Fruit fly (Drosophila melanogaster): ENCODE results near the gene ND-B14.5A.

Gene ND-B14.5A

dm6 chrX:2134226-2134880, 38.0 kb upstream of the ND-B14.5A start (continued):
- TF ChIP-seq CG14441 (GFP tag; IDR thresholded peaks at IDR 0.05) (peak; percentile 51; the same call in 1 of the 2 replicates), grn (GFP tag; optimal IDR thresholded peaks at IDR 0.05) (no peak), CG13287 (GFP tag; IDR thresholded peaks at IDR 0.05; ENCODE audit: partially characterized antibody) (no peak), CG18619 (GFP tag; optimal IDR thresholded peaks at IDR 0.05) (peak; percentile 45), CG1529 (GFP tag; optimal IDR thresholded peaks at IDR 0.05) (peak; percentile 66), CG2889 (GFP tag; IDR thresholded peaks at IDR 0.05) (0 out of 3 replicates have a peak, but pooled peaks have one; percentile 36), Camta (GFP tag; optimal IDR thresholded peaks at IDR 0.05) (peak; percentile 16), btn (GFP tag; optimal IDR thresholded peaks at IDR 0.05) (peak; percentile 9), dati (GFP tag; IDR thresholded peaks at IDR 0.05) (no peak), chif (GFP tag; optimal IDR thresholded peaks at IDR 0.05) (peak; percentile 41 to 74), Bdp1 (GFP tag; optimal IDR thresholded peaks at IDR 0.05) (no peak), CG5180 (GFP tag; optimal IDR thresholded peaks at IDR 0.05) (peak; percentile 54), Scr (GFP tag; IDR thresholded peaks at IDR 0.05; ENCODE audit: partially characterized antibody) (no peak), CG17359 (tag; optimal IDR thresholded peaks at IDR 0.05) (peak; percentile 79), sim (GFP tag; IDR thresholded peaks at IDR 0.05) (0 out of 2 replicates have a peak, but pooled peaks have one; percentile 33), bbx (GFP tag; IDR thresholded peaks at IDR 0.05; ENCODE audit: partially characterized antibody) (no peak), CG10147 (GFP tag; optimal IDR thresholded peaks at IDR 0.05) (peak; percentile 55), gro (GFP tag; optimal IDR thresholded peaks at IDR 0.05) (peak; percentile 26), pb (GFP tag; optimal IDR thresholded peaks at IDR 0.05) (no peak), Tbp (GFP tag; optimal IDR thresholded peaks at IDR 0.05) (no peak), fd64A (GFP tag; optimal IDR thresholded peaks at IDR 0.05) (peak; percentile 36), sens-2 (GFP tag; IDR thresholded peaks at IDR 0.05) (no peak), salm (tag; optimal IDR thresholded peaks at IDR 0.05) (peak; percentile 59), CG4360 (GFP tag; IDR thresholded peaks at IDR 0.05) (peak; percentile 27; the same call in 1 of the 2 replicates), Dip3 (GFP tag; optimal IDR thresholded peaks at IDR 0.05) (no peak), CG31441 (GFP tag; IDR thresholded peaks at IDR 0.05) (peak; percentile 74), hb (GFP tag; IDR thresholded peaks at IDR 0.05; ENCODE audit: partially characterized antibody) (no peak), Blimp-1 (GFP tag; optimal IDR thresholded peaks at IDR 0.05) (peak; percentile 75), CG7372 (GFP tag; IDR thresholded peaks at IDR 0.05) (no peak), jing (GFP tag; optimal IDR thresholded peaks at IDR 0.05) (peak; percentile 62), lab (GFP tag; optimal IDR thresholded peaks at IDR 0.05) (peak; percentile 81), Fer2 (tag; optimal IDR thresholded peaks at IDR 0.05) (no peak), CG8765 (GFP tag; IDR thresholded peaks at IDR 0.05) (0 out of 2 replicates have a peak, but pooled peaks have one; percentile 60), CG4424 (GFP tag; optimal IDR thresholded peaks at IDR 0.05) (peak; percentile 65), CG7556 (GFP tag; optimal IDR thresholded peaks at IDR 0.05) (peak; percentile 62), CG10979 (tag; optimal IDR thresholded peaks at IDR 0.05) (peak; percentile 81), CG11093 (GFP tag; IDR thresholded peaks at IDR 0.05) (0 out of 3 replicates have a peak, but pooled peaks have one; percentile 21), Drgx (GFP tag; IDR thresholded peaks at IDR 0.05) (peak; percentile 71), her (GFP tag; optimal IDR thresholded peaks at IDR 0.05) (no peak), CG1024 (GFP tag; IDR thresholded peaks at IDR 0.05) (peak; percentile 63), sima (GFP tag; optimal IDR thresholded peaks at IDR 0.05) (peak; percentile 59), klu (GFP tag; IDR thresholded peaks at IDR 0.05) (no peak), CG4282 (GFP tag; optimal IDR thresholded peaks at IDR 0.05) (no peak), CG17186 (GFP tag; optimal IDR thresholded peaks at IDR 0.05) (peak; percentile 25), Max (GFP tag; optimal IDR thresholded peaks at IDR 0.05) (peak; percentile 36), ap (GFP tag; IDR thresholded peaks at IDR 0.05) (no peak; the same call in 1 of the 2 replicates), Awh (GFP tag; IDR thresholded peaks at IDR 0.05) (peak; percentile 74), row (GFP tag; IDR thresholded peaks at IDR 0.05) (peak; percentile 74), slbo (GFP tag; IDR thresholded peaks at IDR 0.05) (peak; percentile 58), Dp (GFP tag; optimal IDR thresholded peaks at IDR 0.05) (no peak)
